Fruit fly (Drosophila melanogaster): ENCODE measurements around the gene CG5114.
A peak's percentile ranks its signal among the peaks of the same experiment; 100 is the strongest.

Gene CG5114

dm6 chr3L:15011638-15012335, 29.2 kb downstream of the CG5114 start (continued):
- TF ChIP-seq CG10669 (GFP tag; optimal IDR thresholded peaks at IDR 0.05) (peak; percentile 73), Gug (GFP tag; IDR thresholded peaks at IDR 0.05) (peak; percentile 81), Smox (GFP tag; optimal IDR thresholded peaks at IDR 0.05) (peak; percentile 51), CG9139 (GFP tag; optimal IDR thresholded peaks at IDR 0.05) (peak; percentile 42), fd59A (GFP tag; optimal IDR thresholded peaks at IDR 0.05) (peak; percentile 54), topi (GFP tag; optimal IDR thresholded peaks at IDR 0.05) (peak; percentile 59), dsx (GFP tag; optimal IDR thresholded peaks at IDR 0.05; ENCODE audit: poor library complexity, severe bottlenecking) (peak; percentile 83), CG15336 (GFP tag; IDR thresholded peaks at IDR 0.05) (peak; percentile 87), CG7368 (GFP tag; optimal IDR thresholded peaks at IDR 0.05) (peak; percentile 51), svp (GFP tag) (peak; percentile 67), fkh (GFP tag; optimal IDR thresholded peaks at IDR 0.05) (no peak), CG1621 (tag; optimal IDR thresholded peaks at IDR 0.05) (peak; percentile 64), Eip75B (GFP tag; optimal IDR thresholded peaks at IDR 0.05) (peak; percentile 80), CG6808 (GFP tag; optimal IDR thresholded peaks at IDR 0.05) (peak; percentile 76), salr (GFP tag; optimal IDR thresholded peaks at IDR 0.05) (peak; percentile 44 to 72), eg (GFP tag; IDR thresholded peaks at IDR 0.05) (peak; percentile 85), CG31627 (GFP tag; optimal IDR thresholded peaks at IDR 0.05) (peak; percentile 38), OdsH (GFP tag; optimal IDR thresholded peaks at IDR 0.05) (peak; percentile 82), CG32006 (GFP tag; optimal IDR thresholded peaks at IDR 0.05) (peak; percentile 83), fd85E (GFP tag; optimal IDR thresholded peaks at IDR 0.05) (no peak), CG11294 (GFP tag; IDR thresholded peaks at IDR 0.05) (peak; percentile 44; the same call in 1 of the 2 replicates), esn (GFP tag; optimal IDR thresholded peaks at IDR 0.05) (peak; percentile 71), ss (GFP tag; optimal IDR thresholded peaks at IDR 0.05) (peak; percentile 62 to 81), CG11902 (GFP tag; optimal IDR thresholded peaks at IDR 0.05) (peak; percentile 34), CG6792 (GFP tag; optimal IDR thresholded peaks at IDR 0.05) (peak; percentile 64), Ets96B (tag; optimal IDR thresholded peaks at IDR 0.05) (peak; percentile 88), spab (GFP tag; optimal IDR thresholded peaks at IDR 0.05) (peak; percentile 75), Hr4 (GFP tag; optimal IDR thresholded peaks at IDR 0.05) (peak; percentile 86), CG6854 (GFP tag; optimal IDR thresholded peaks at IDR 0.05) (no peak), CG3032 (tag; optimal IDR thresholded peaks at IDR 0.05) (peak; percentile 82), Hr39 (GFP tag; optimal IDR thresholded peaks at IDR 0.05) (peak; percentile 34)

DNA sequence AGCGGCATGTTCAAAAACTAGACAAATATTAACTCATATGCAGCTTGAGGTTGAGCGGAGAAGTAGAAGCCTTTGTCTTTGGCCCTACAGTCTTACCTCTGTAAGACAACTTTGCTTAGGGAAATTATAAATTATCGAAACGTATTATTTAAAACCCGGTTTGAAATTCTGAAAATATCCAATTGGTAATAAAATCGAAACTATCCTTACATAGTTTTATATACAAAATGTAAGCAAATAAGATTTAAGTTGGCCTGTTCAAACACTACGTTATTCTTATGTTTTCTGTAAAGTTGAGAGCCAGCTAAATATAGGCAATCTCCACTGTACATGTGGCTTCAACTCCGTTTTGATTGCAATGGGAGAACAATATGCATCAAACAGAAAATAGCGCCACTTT, 30.7 kb downstream of the CG5114 start:
- TF ChIP-seq lz (GFP tag; optimal IDR thresholded peaks at IDR 0.05) (peak; percentile 15), Eip78C (GFP tag) (peak; percentile 75), Eip75B (GFP tag; optimal IDR thresholded peaks at IDR 0.05) (peak; percentile 13), CG7368 (GFP tag; optimal IDR thresholded peaks at IDR 0.05) (peak; percentile 6), CG15336 (GFP tag; IDR thresholded peaks at IDR 0.05) (peak; percentile 26; the same call in 1 of the 2 replicates), CG6854 (GFP tag; optimal IDR thresholded peaks at IDR 0.05) (no peak), CG4318 (GFP tag; optimal IDR thresholded peaks at IDR 0.05) (peak; percentile 15), fd59A (GFP tag; optimal IDR thresholded peaks at IDR 0.05) (peak; percentile 21), CG16779 (tag; optimal IDR thresholded peaks at IDR 0.05) (peak; percentile 8), spab (GFP tag; optimal IDR thresholded peaks at IDR 0.05) (peak; percentile 24), Lpt (GFP tag; optimal IDR thresholded peaks at IDR 0.05) (no peak), CG10631 (GFP tag; optimal IDR thresholded peaks at IDR 0.05) (peak; percentile 35), ss (GFP tag; optimal IDR thresholded peaks at IDR 0.05) (peak; percentile 23 to 62), CG6276 (GFP tag; optimal IDR thresholded peaks at IDR 0.05) (peak; percentile 51), dac (GFP tag; optimal IDR thresholded peaks at IDR 0.05) (no peak), Ets96B (tag; optimal IDR thresholded peaks at IDR 0.05) (peak; percentile 67), achi (GFP tag; optimal IDR thresholded peaks at IDR 0.05) (peak; percentile 42), CG11902 (GFP tag; optimal IDR thresholded peaks at IDR 0.05) (no peak), CG11762 (GFP tag; optimal IDR thresholded peaks at IDR 0.05; ENCODE audit: insufficient read depth) (peak; percentile 30), CG6163 (GFP tag; IDR thresholded peaks at IDR 0.05) (no peak), Hr4 (GFP tag; optimal IDR thresholded peaks at IDR 0.05) (peak; percentile 41), CG8119 (GFP tag; IDR thresholded peaks at IDR 0.05) (peak; percentile 52; the same call in 2 of the 3 replicates), acj6 (GFP tag; optimal IDR thresholded peaks at IDR 0.05) (peak; percentile 39), Hr39 (GFP tag; optimal IDR thresholded peaks at IDR 0.05) (peak; percentile 12), Sox14 (GFP tag; optimal IDR thresholded peaks at IDR 0.05) (peak; percentile 40), CG3919 (GFP tag; optimal IDR thresholded peaks at IDR 0.05) (no peak), CG34406 (GFP tag; optimal IDR thresholded peaks at IDR 0.05) (peak; percentile 8), pdm3 (GFP tag; optimal IDR thresholded peaks at IDR 0.05) (peak; percentile 39), CG1621 (tag; optimal IDR thresholded peaks at IDR 0.05) (peak; percentile 47), OdsH (GFP tag; optimal IDR thresholded peaks at IDR 0.05) (peak; percentile 12)
